Comparison of ENCODE assay signal across 1 fruit fly cellular context in genomic region chr3R:22410537-22411360, dm6.
A peak's percentile ranks its signal among the peaks of the same experiment; 100 is the strongest.
TF ChIP-seq lines count a peak whose summit lies in the region.

TSS of gene CG13850 (minus strand) at chr3R:22410915.
TSS of gene lqfR (plus strand) at chr3R:22411301.

TF ChIP-seq in whole organism, embryonic, 481 proteins besides CTCF, POLR2A, EP300 and RAD21 (continued from another document and continues in another):
- TF ChIP-seq CG15011 (GFP tag; optimal IDR thresholded peaks at IDR 0.05; lab: Kevin White, UChicago) (peak; percentile 58), CG1529 (GFP tag; optimal IDR thresholded peaks at IDR 0.05; lab: Kevin White, UChicago) (peak; percentile 44), ssp (GFP tag; IDR thresholded peaks at IDR 0.05; lab: Robert Waterston, UW) (peak; percentile 33; the same call in 1 of the 2 replicates), chif (GFP tag; optimal IDR thresholded peaks at IDR 0.05; lab: Kevin White, UChicago) (peak; percentile 44 to 73), sr (GFP tag; IDR thresholded peaks at IDR 0.05; lab: Robert Waterston, UW) (no peak), danr (GFP tag; IDR thresholded peaks at IDR 0.05; lab: Robert Waterston, UW) (no peak), sd (tag; optimal IDR thresholded peaks at IDR 0.05; lab: Kevin White, UChicago) (peak; percentile 45), CG4328 (GFP tag; optimal IDR thresholded peaks at IDR 0.05; lab: Kevin White, UChicago) (peak; percentile 63), en (GFP tag; optimal IDR thresholded peaks at IDR 0.05; lab: Kevin White, UChicago) (peak; percentile 54), ems (GFP tag; optimal IDR thresholded peaks at IDR 0.05; lab: Kevin White, UChicago) (peak; percentile 80), CG30403 (GFP tag; optimal IDR thresholded peaks at IDR 0.05; lab: Kevin White, UChicago) (peak; percentile 91), CG11696 (GFP tag; IDR thresholded peaks at IDR 0.05; lab: Robert Waterston, UW) (no peak), wor (GFP tag; IDR thresholded peaks at IDR 0.05; lab: Robert Waterston, UW) (0 out of 2 replicates have a peak, but pooled peaks have one; percentile 35), CG11247 (GFP tag; IDR thresholded peaks at IDR 0.05; lab: Robert Waterston, UW) (peak; percentile 52; the same call in 1 of the 2 replicates), CG6854 (GFP tag; optimal IDR thresholded peaks at IDR 0.05; lab: Kevin White, UChicago) (peak; percentile 6), ttk (GFP tag; IDR thresholded peaks at IDR 0.05; lab: Robert Waterston, UW) (no peak; the same call in 1 of the 2 replicates), CG10209 (GFP tag; optimal IDR thresholded peaks at IDR 0.05; lab: Kevin White, UChicago) (peak; percentile 80), CG17385 (GFP tag; optimal IDR thresholded peaks at IDR 0.05; lab: Kevin White, UChicago) (peak; percentile 67), CG10979 (tag; optimal IDR thresholded peaks at IDR 0.05; lab: Kevin White, UChicago) (peak; percentile 55), CG10431 (GFP tag; optimal IDR thresholded peaks at IDR 0.05; lab: Kevin White, UChicago) (peak; percentile 1), NC2α (GFP tag; optimal IDR thresholded peaks at IDR 0.05; lab: Kevin White, UChicago) (peak; percentile 36), lmd (GFP tag; IDR thresholded peaks at IDR 0.05; lab: Robert Waterston, UW) (peak; percentile 64), gem (tag; optimal IDR thresholded peaks at IDR 0.05; lab: Kevin White, UChicago) (no peak), dati (GFP tag; IDR thresholded peaks at IDR 0.05; lab: Robert Waterston, UW) (no peak), bigmax (GFP tag; optimal IDR thresholded peaks at IDR 0.05; lab: Kevin White, UChicago) (peak; percentile 73), CG7839 (tag; optimal IDR thresholded peaks at IDR 0.05; lab: Kevin White, UChicago) (no peak), CG7987 (GFP tag; optimal IDR thresholded peaks at IDR 0.05; lab: Kevin White, UChicago) (peak; percentile 6), CG5245 (GFP tag; optimal IDR thresholded peaks at IDR 0.05; lab: Kevin White, UChicago) (peak; percentile 65), chm (GFP tag; IDR thresholded peaks at IDR 0.05; lab: Robert Waterston, UW) (no peak), schlank (tag; optimal IDR thresholded peaks at IDR 0.05; lab: Kevin White, UChicago) (peak; percentile 35), CG6813 (GFP tag; optimal IDR thresholded peaks at IDR 0.05; lab: Kevin White, UChicago) (no peak), fd102C (GFP tag; optimal IDR thresholded peaks at IDR 0.05; lab: Kevin White, UChicago) (no peak), Deaf1 (tag; optimal IDR thresholded peaks at IDR 0.05; lab: Kevin White, UChicago) (no peak), CG32767 (GFP tag; IDR thresholded peaks at IDR 0.05; lab: Robert Waterston, UW) (no peak), al (GFP tag; IDR thresholded peaks at IDR 0.05; lab: Robert Waterston, UW) (peak; percentile 60; the same call in 1 of the 2 replicates), MBD-R2 (GFP tag; IDR thresholded peaks at IDR 0.05; lab: Robert Waterston, UW) (peak; percentile 76), fru (optimal IDR thresholded peaks at IDR 0.05; lab: Kevin White, UChicago) (no peak), CG2202 (tag; optimal IDR thresholded peaks at IDR 0.05; lab: Kevin White, UChicago) (peak; percentile 6), zf30C (GFP tag; optimal IDR thresholded peaks at IDR 0.05; lab: Kevin White, UChicago) (no peak), BtbVII (GFP tag; optimal IDR thresholded peaks at IDR 0.05; lab: Kevin White, UChicago) (peak; percentile 70), Nf-YA (GFP tag; IDR thresholded peaks at IDR 0.05; lab: Robert Waterston, UW) (no peak), ftz-f1 (GFP tag; optimal IDR thresholded peaks at IDR 0.05; lab: Kevin White, UChicago) (peak; percentile 12), HLH54F (GFP tag; optimal IDR thresholded peaks at IDR 0.05; lab: Kevin White, UChicago) (peak; percentile 90), CG8944 (GFP tag; optimal IDR thresholded peaks at IDR 0.05; lab: Kevin White, UChicago) (peak; percentile 72), CG8924 (tag; optimal IDR thresholded peaks at IDR 0.05; lab: Kevin White, UChicago) (peak; percentile 63), CG13894 (tag; optimal IDR thresholded peaks at IDR 0.05; lab: Kevin White, UChicago) (no peak), CG4617 (GFP tag; optimal IDR thresholded peaks at IDR 0.05; lab: Kevin White, UChicago; ENCODE audit: borderline replicate concordance) (peak; percentile 40), CG8359 (GFP tag; optimal IDR thresholded peaks at IDR 0.05; lab: Kevin White, UChicago; ENCODE audit: borderline replicate concordance) (peak; percentile 34), mirr (GFP tag; optimal IDR thresholded peaks at IDR 0.05; lab: Kevin White, UChicago) (no peak), CG15269 (tag; optimal IDR thresholded peaks at IDR 0.05; lab: Kevin White, UChicago) (no peak), unpg (GFP tag; optimal IDR thresholded peaks at IDR 0.05; lab: Kevin White, UChicago) (no peak), cato (GFP tag; optimal IDR thresholded peaks at IDR 0.05; lab: Kevin White, UChicago; ENCODE audit: borderline replicate concordance) (peak; percentile 58), bab2 (GFP tag; optimal IDR thresholded peaks at IDR 0.05; lab: Kevin White, UChicago) (peak; percentile 68), otp (GFP tag; IDR thresholded peaks at IDR 0.05; lab: Robert Waterston, UW) (no peak), CG18476 (GFP tag; optimal IDR thresholded peaks at IDR 0.05; lab: Kevin White, UChicago) (peak; percentile 89), pnt (GFP tag; optimal IDR thresholded peaks at IDR 0.05; lab: Kevin White, UChicago) (peak; percentile 61), CG7357 (GFP tag; IDR thresholded peaks at IDR 0.05; lab: Robert Waterston, UW) (0 out of 3 replicates have a peak, but pooled peaks have one; percentile 7), Lpt (GFP tag; optimal IDR thresholded peaks at IDR 0.05; lab: Kevin White, UChicago) (no peak), sqz (GFP tag; optimal IDR thresholded peaks at IDR 0.05; lab: Kevin White, UChicago) (no peak), Rx (GFP tag; IDR thresholded peaks at IDR 0.05; lab: Robert Waterston, UW) (no peak), nmo (GFP tag; optimal IDR thresholded peaks at IDR 0.05; lab: Kevin White, UChicago) (peak; percentile 87), bowl (GFP tag; IDR thresholded peaks at IDR 0.05; lab: Robert Waterston, UW) (no peak), org-1 (GFP tag; optimal IDR thresholded peaks at IDR 0.05; lab: Kevin White, UChicago) (peak; percentile 45), CG33213 (GFP tag; optimal IDR thresholded peaks at IDR 0.05; lab: Kevin White, UChicago) (peak; percentile 47), CG7372 (GFP tag; IDR thresholded peaks at IDR 0.05; lab: Robert Waterston, UW) (peak; percentile 46; the same call in 1 of the 2 replicates), HmgD (GFP tag; optimal IDR thresholded peaks at IDR 0.05; lab: Kevin White, UChicago) (peak; percentile 76), Hsf (GFP tag; optimal IDR thresholded peaks at IDR 0.05; lab: Kevin White, UChicago) (peak; percentile 80), CG14860 (GFP tag; IDR thresholded peaks at IDR 0.05; lab: Robert Waterston, UW; ENCODE audit: partially characterized antibody) (no peak), ranshi (GFP tag; IDR thresholded peaks at IDR 0.05; lab: Robert Waterston, UW) (no peak; the same call in 1 of the 2 replicates), CG13424 (tag; optimal IDR thresholded peaks at IDR 0.05; lab: Kevin White, UChicago) (peak; percentile 69), Atf-2 (GFP tag; optimal IDR thresholded peaks at IDR 0.05; lab: Kevin White, UChicago) (peak; percentile 75), Poxn (GFP tag; IDR thresholded peaks at IDR 0.05; lab: Robert Waterston, UW) (no peak), CG2712 (tag; optimal IDR thresholded peaks at IDR 0.05; lab: Kevin White, UChicago) (peak; percentile 43), CG34422 (GFP tag; IDR thresholded peaks at IDR 0.05; lab: Robert Waterston, UW) (no peak), MTF-1 (GFP tag; optimal IDR thresholded peaks at IDR 0.05; lab: Kevin White, UChicago; ENCODE audit: borderline replicate concordance) (no peak), Gug (GFP tag; IDR thresholded peaks at IDR 0.05; lab: Robert Waterston, UW) (peak; percentile 59; the same call in 3 of the 4 replicates), Oaz (GFP tag; IDR thresholded peaks at IDR 0.05; lab: Robert Waterston, UW) (0 out of 2 replicates have a peak, but pooled peaks have one; percentile 18), kni (GFP tag; optimal IDR thresholded peaks at IDR 0.05; lab: Kevin White, UChicago) (peak; percentile 64), Nf-YC (tag; optimal IDR thresholded peaks at IDR 0.05; lab: Kevin White, UChicago) (no peak), lilli (GFP tag; optimal IDR thresholded peaks at IDR 0.05; lab: Kevin White, UChicago) (peak; percentile 84), slp2 (GFP tag; optimal IDR thresholded peaks at IDR 0.05; lab: Kevin White, UChicago) (peak; percentile 72), CG16779 (GFP tag; IDR thresholded peaks at IDR 0.05; lab: Robert Waterston, UW) (no peak), CG7928 (GFP tag; optimal IDR thresholded peaks at IDR 0.05; lab: Kevin White, UChicago) (peak; percentile 22), CG6272 (GFP tag; IDR thresholded peaks at IDR 0.05; lab: Robert Waterston, UW) (peak; percentile 14; the same call in 1 of the 2 replicates), CG2129 (GFP tag; IDR thresholded peaks at IDR 0.05; lab: Robert Waterston, UW; ENCODE audit: partially characterized antibody) (no peak), cwo (GFP tag; optimal IDR thresholded peaks at IDR 0.05; lab: Kevin White, UChicago) (peak; percentile 58), cas (GFP tag; IDR thresholded peaks at IDR 0.05; lab: Robert Waterston, UW) (no peak), HLH3B (GFP tag; IDR thresholded peaks at IDR 0.05; lab: Robert Waterston, UW) (peak; percentile 57; the same call in 1 of the 2 replicates), HLH4C (GFP tag; IDR thresholded peaks at IDR 0.05; lab: Robert Waterston, UW; ENCODE audit: partially characterized antibody) (no peak), NK7.1 (GFP tag; optimal IDR thresholded peaks at IDR 0.05; lab: Kevin White, UChicago) (peak; percentile 39), Doc3 (GFP tag; IDR thresholded peaks at IDR 0.05; lab: Robert Waterston, UW; ENCODE audit: partially characterized antibody) (no peak), lola (GFP tag; optimal IDR thresholded peaks at IDR 0.05; lab: Kevin White, UChicago) (peak in 1 of 3 experiments; percentile 73), D (optimal IDR thresholded peaks at IDR 0.05; lab: Kevin White, UChicago) (no peak), D (GFP tag; optimal IDR thresholded peaks at IDR 0.05; lab: Kevin White, UChicago) (peak; percentile 64), Max (GFP tag; optimal IDR thresholded peaks at IDR 0.05; lab: Kevin White, UChicago) (peak; percentile 86), CG15479 (GFP tag; optimal IDR thresholded peaks at IDR 0.05; lab: Kevin White, UChicago) (no peak), Meics (GFP tag; optimal IDR thresholded peaks at IDR 0.05; lab: Kevin White, UChicago) (peak; percentile 71), CG6683 (GFP tag; optimal IDR thresholded peaks at IDR 0.05; lab: Kevin White, UChicago) (peak; percentile 45), trem (tag; optimal IDR thresholded peaks at IDR 0.05; lab: Kevin White, UChicago) (peak; percentile 84), CG12219 (GFP tag; optimal IDR thresholded peaks at IDR 0.05; lab: Kevin White, UChicago) (no peak), Stat92E (GFP tag; optimal IDR thresholded peaks at IDR 0.05; lab: Kevin White, UChicago) (no peak), B-H2 (GFP tag; optimal IDR thresholded peaks at IDR 0.05; lab: Kevin White, UChicago) (peak; percentile 47), rib (GFP tag; IDR thresholded peaks at IDR 0.05; lab: Robert Waterston, UW) (0 out of 2 replicates have a peak, but pooled peaks have one; percentile 39), Fer3 (tag; optimal IDR thresholded peaks at IDR 0.05; lab: Kevin White, UChicago) (peak; percentile 64), hkb (optimal IDR thresholded peaks at IDR 0.05; lab: Kevin White, UChicago) (peak; percentile 52), hkb (GFP tag; IDR thresholded peaks at IDR 0.05; lab: Robert Waterston, UW) (no peak), NC2β (GFP tag; optimal IDR thresholded peaks at IDR 0.05; lab: Kevin White, UChicago) (peak; percentile 74), dmrt99B (tag; optimal IDR thresholded peaks at IDR 0.05; lab: Kevin White, UChicago) (no peak), CG13296 (GFP tag; optimal IDR thresholded peaks at IDR 0.05; lab: Kevin White, UChicago) (peak; percentile 46), CG17802 (tag; optimal IDR thresholded peaks at IDR 0.05; lab: Kevin White, UChicago) (peak; percentile 9), tin (GFP tag; optimal IDR thresholded peaks at IDR 0.05; lab: Kevin White, UChicago) (peak; percentile 79), slou (GFP tag; optimal IDR thresholded peaks at IDR 0.05; lab: Kevin White, UChicago) (peak; percentile 47), CG9876 (GFP tag; optimal IDR thresholded peaks at IDR 0.05; lab: Kevin White, UChicago) (peak; percentile 78), CG18262 (tag; optimal IDR thresholded peaks at IDR 0.05; lab: Kevin White, UChicago) (peak; percentile 76), luna (GFP tag; optimal IDR thresholded peaks at IDR 0.05; lab: Kevin White, UChicago) (peak; percentile 15), CG1603 (tag; optimal IDR thresholded peaks at IDR 0.05; lab: Kevin White, UChicago) (peak; percentile 3), Dref (GFP tag; IDR thresholded peaks at IDR 0.05; lab: Robert Waterston, UW) (peak; percentile 36; the same call in 1 of the 2 replicates), Asciz (GFP tag; optimal IDR thresholded peaks at IDR 0.05; lab: Kevin White, UChicago) (peak; percentile 35), CG11085 (GFP tag; IDR thresholded peaks at IDR 0.05; lab: Robert Waterston, UW) (peak; percentile 40; the same call in 1 of the 2 replicates), twi (tag; optimal IDR thresholded peaks at IDR 0.05; lab: Kevin White, UChicago) (peak; percentile 57), Drgx (GFP tag; IDR thresholded peaks at IDR 0.05; lab: Robert Waterston, UW) (peak; percentile 41), lov (optimal IDR thresholded peaks at IDR 0.05; lab: Kevin White, UChicago) (no peak), lov (GFP tag; IDR thresholded peaks at IDR 0.05; lab: Robert Waterston, UW) (no peak), so (GFP tag; IDR thresholded peaks at IDR 0.05; lab: Robert Waterston, UW) (no peak), dmrt11E (tag; optimal IDR thresholded peaks at IDR 0.05; lab: Kevin White, UChicago) (peak; percentile 68), Hmx (GFP tag; optimal IDR thresholded peaks at IDR 0.05; lab: Kevin White, UChicago) (peak; percentile 53), CG12299 (tag; optimal IDR thresholded peaks at IDR 0.05; lab: Kevin White, UChicago) (peak; percentile 40), gcm2 (GFP tag; optimal IDR thresholded peaks at IDR 0.05; lab: Kevin White, UChicago) (peak; percentile 60), croc (GFP tag; conservative IDR thresholded peaks at IDR 0.05; lab: Robert Waterston, UW) (peak; percentile 39; the same call in 1 of the 3 replicates), Ada2b (GFP tag; IDR thresholded peaks at IDR 0.05; lab: Robert Waterston, UW) (no peak; the same call in 1 of the 2 replicates)
